Fruit fly (Drosophila melanogaster): ENCODE measurements around the gene CG7565.
A peak's percentile ranks its signal among the peaks of the same experiment; 100 is the strongest.

dm6 chr3L:8065575-8066410 lies 25.8 kb downstream of the CG7565 start:
- TF ChIP-seq OdsH (GFP tag; optimal IDR thresholded peaks at IDR 0.05), result no peak
- no peak for TF ChIP-seq ss (GFP tag; optimal IDR thresholded peaks at IDR 0.05)
- TF ChIP-seq eg (GFP tag; IDR thresholded peaks at IDR 0.05), result no peak
- no peak for TF ChIP-seq svp (GFP tag)
- peak; percentile 26 for TF ChIP-seq CG6808 (GFP tag; optimal IDR thresholded peaks at IDR 0.05)
- no peak for TF ChIP-seq pdm3 (GFP tag; optimal IDR thresholded peaks at IDR 0.05)
- TF ChIP-seq fd59A (GFP tag; optimal IDR thresholded peaks at IDR 0.05), result no peak
- TF ChIP-seq Lpt (GFP tag; optimal IDR thresholded peaks at IDR 0.05), result no peak
- TF ChIP-seq Eip78C (GFP tag), result peak; percentile 48
